Fruit fly (Drosophila melanogaster) whole organism, embryonic: ENCODE data around the gene Tim17b1.

ENCODE experiments used
- Abd-B ChIP-seq: fragments of 200-800 bp; sonication (Bioruptor generic); optimal IDR thresholded peaks from 2 replicates; lab custom pipeline; 2018; ENCODE audit warnings: missing biosample characterization, mild to moderate bottlenecking, missing genetic modification characterization, moderate library complexity
- Atf-2 ChIP-seq: fragments of 200-800 bp; sonication (Bioruptor generic); optimal IDR thresholded peaks from 2 replicates; lab custom pipeline; 2016; ENCODE audit warnings: missing biosample characterization, missing genetic modification characterization
- Blimp-1 ChIP-seq: fragments of 200-800 bp; sonication (Bioruptor generic); optimal IDR thresholded peaks from 3 replicates; lab custom pipeline; 2018; ENCODE audit warnings: missing biosample characterization, missing genetic modification characterization, mild to moderate bottlenecking, moderate library complexity, missing genetic modification reagents
- CG10321 ChIP-seq: fragments of 200-800 bp; sonication (Bioruptor generic); IDR thresholded peaks from 2 replicates; pipeline ENCODE4 v1.3.6; 2022; ENCODE audit warnings: missing biosample characterization, missing genetic modification characterization
- CG11456 ChIP-seq: fragments of 200-800 bp; sonication (Bioruptor generic); IDR thresholded peaks from 3 replicates; pipeline ENCODE4 v1.3.6; 2022; ENCODE audit warnings: missing biosample characterization, missing genetic modification characterization
- CG1233 ChIP-seq: fragments of 200-800 bp; sonication (Bioruptor generic); optimal IDR thresholded peaks from 4 replicates; lab custom pipeline; 2018; ENCODE audit warnings: missing biosample characterization, mild to moderate bottlenecking, missing genetic modification characterization
- CG13296 ChIP-seq: fragments of 200-800 bp; sonication (Bioruptor generic); optimal IDR thresholded peaks from 3 replicates; lab custom pipeline; 2018; ENCODE audit warnings: missing biosample characterization, mild to moderate bottlenecking, missing genetic modification characterization
- CG13624 ChIP-seq: fragments of 200-800 bp; sonication (Bioruptor generic); optimal IDR thresholded peaks from 2 replicates; lab custom pipeline; 2016; ENCODE audit warnings: missing biosample characterization, missing genetic modification characterization
- CG17829 ChIP-seq: fragments of 200-800 bp; optimal IDR thresholded peaks from 2 replicates; lab custom pipeline; 2019; ENCODE audit warnings: missing biosample characterization, mild to moderate bottlenecking, missing genetic modification characterization, moderate library complexity
- CG18476 ChIP-seq: fragments of 200-800 bp; sonication (Bioruptor generic); optimal IDR thresholded peaks from 2 replicates; lab custom pipeline; 2016; ENCODE audit warnings: missing biosample characterization, mild to moderate bottlenecking, missing genetic modification characterization
- CG18599 ChIP-seq: fragments of 200-800 bp; sonication (Bioruptor generic); optimal IDR thresholded peaks from 3 replicates; lab custom pipeline; 2017; ENCODE audit warnings: missing biosample characterization, missing genetic modification characterization, mild to moderate bottlenecking, moderate library complexity, missing genetic modification reagents
- CG30403 ChIP-seq: fragments of 200-800 bp; sonication (Bioruptor generic); optimal IDR thresholded peaks from 3 replicates; lab custom pipeline; 2016; ENCODE audit warnings: missing biosample characterization, missing genetic modification characterization
- CG30431 ChIP-seq: fragments of 200-800 bp; sonication (Bioruptor generic); optimal IDR thresholded peaks from 2 replicates; lab custom pipeline; 2017; ENCODE audit warnings: missing biosample characterization, missing genetic modification characterization
- CG3065 ChIP-seq: fragments of 200-800 bp; sonication (Bioruptor generic); optimal IDR thresholded peaks from 2 replicates; lab custom pipeline; 2016; ENCODE audit warnings: missing biosample characterization, missing genetic modification characterization
- CG4820 ChIP-seq: fragments of 200-800 bp; sonication (Bioruptor generic); optimal IDR thresholded peaks from 3 replicates; lab custom pipeline; 2016; ENCODE audit warnings: missing biosample characterization, missing genetic modification characterization
- CG8944 ChIP-seq: fragments of 200-800 bp; sonication (Bioruptor generic); optimal IDR thresholded peaks from 3 replicates; lab custom pipeline; 2016; ENCODE audit warnings: missing biosample characterization, missing genetic modification characterization
- HmgD ChIP-seq: fragments of 200-800 bp; sonication (Bioruptor generic); optimal IDR thresholded peaks from 3 replicates; lab custom pipeline; 2016; ENCODE audit warnings: missing biosample characterization, missing genetic modification characterization
- Hmr ChIP-seq: fragments of 200-800 bp; sonication (Bioruptor generic); optimal IDR thresholded peaks from 3 replicates; lab custom pipeline; 2017; ENCODE audit warnings: mild to moderate bottlenecking, missing biosample characterization, missing genetic modification reagents, missing genetic modification characterization
- Hmx ChIP-seq: fragments of 200-800 bp; sonication (Bioruptor generic); optimal IDR thresholded peaks from 2 replicates; lab custom pipeline; 2016; ENCODE audit warnings: missing biosample characterization, missing genetic modification characterization
- Med ChIP-seq: fragments of 200-800 bp; sonication (Bioruptor generic); peaks from one replicate; lab custom pipeline; 2016; ENCODE audit warnings: missing biosample characterization, missing genetic modification characterization, mild to moderate bottlenecking, inconsistent platforms, moderate library complexity
- Myb ChIP-seq: fragments of 200-800 bp; sonication (Bioruptor generic); optimal IDR thresholded peaks from 2 replicates; lab custom pipeline; 2016; ENCODE audit warnings: missing biosample characterization, missing genetic modification characterization
- Ptx1 ChIP-seq: fragments of 200-800 bp; sonication (Bioruptor generic); IDR thresholded peaks from 2 replicates; pipeline ENCODE4 v1.3.6; 2022; ENCODE audit warnings: missing biosample characterization, missing genetic modification characterization
- Scr ChIP-seq: fragments of 200-800 bp; sonication (Bioruptor generic); IDR thresholded peaks from 2 replicates; pipeline ENCODE4 v1.3.6; 2022; ENCODE audit warnings: missing biosample characterization, missing genetic modification characterization; ENCODE audit not compliant: partially characterized antibody
- Sox100B ChIP-seq: fragments of 200-800 bp; sonication (Bioruptor generic); optimal IDR thresholded peaks from 3 replicates; lab custom pipeline; 2018; ENCODE audit warnings: missing biosample characterization, mild to moderate bottlenecking, missing genetic modification characterization
- Stat92E ChIP-seq, 3 experiments: fragments of >200 bp in 2 of 3; fragments of 200-800 bp in 1 of 3; sonication (Bioruptor generic) in 1 of 3; optimal IDR thresholded peaks; 2 replicates each; lab custom pipeline; 2017 to 2019; ENCODE audit warnings: missing biosample characterization in 3 of 3, missing genetic modification characterization in 3 of 3, mild to moderate bottlenecking in 1 of 3, moderate library complexity in 1 of 3
- Taf1 ChIP-seq: fragments of 200-800 bp; sonication (Bioruptor generic); IDR thresholded peaks from 2 replicates; pipeline ENCODE4 v1.3.6; 2022; ENCODE audit warnings: missing biosample characterization, missing genetic modification characterization
- Usf ChIP-seq: fragments of 200-800 bp; sonication (Bioruptor generic); optimal IDR thresholded peaks from 2 replicates; lab custom pipeline; 2017; ENCODE audit warnings: missing genotype, missing biosample characterization, missing genetic modification characterization
- al ChIP-seq: fragments of 200-800 bp; sonication (Bioruptor generic); IDR thresholded peaks from 2 replicates; pipeline ENCODE4 v1.3.6; 2022; ENCODE audit warnings: missing biosample characterization, missing genetic modification characterization
- bsh ChIP-seq, 2 experiments: fragments of 200-800 bp; sonication (Bioruptor generic); optimal IDR thresholded peaks; 2 replicates each; lab custom pipeline; 2017 to 2018; ENCODE audit warnings: mild to moderate bottlenecking in 2 of 2, missing biosample characterization in 2 of 2, missing genetic modification characterization in 2 of 2, moderate library complexity in 1 of 2
- cas ChIP-seq: fragments of 200-800 bp; sonication (Bioruptor generic); IDR thresholded peaks from 2 replicates; pipeline ENCODE4 v1.3.6; 2022; ENCODE audit warnings: missing biosample characterization, missing genetic modification characterization
- caup ChIP-seq: fragments of 200-800 bp; sonication (Bioruptor generic); optimal IDR thresholded peaks from 3 replicates; lab custom pipeline; 2017; ENCODE audit warnings: missing biosample characterization, mild to moderate bottlenecking, missing genetic modification characterization, moderate library complexity; ENCODE audit not compliant: severe bottlenecking
- fu2 ChIP-seq: fragments of 200-800 bp; sonication (Bioruptor generic); optimal IDR thresholded peaks from 2 replicates; lab custom pipeline; 2016; ENCODE audit warnings: missing biosample characterization, missing genetic modification characterization
- gro ChIP-seq: fragments of 200-800 bp; sonication (Bioruptor generic); optimal IDR thresholded peaks from 2 replicates; lab custom pipeline; 2016; ENCODE audit warnings: missing biosample characterization, missing genetic modification characterization
- hkb ChIP-seq, 2 experiments: fragments of 200-800 bp in 1 of 2; fragments of >200 bp in 1 of 2; sonication (Bioruptor generic) in 1 of 2; IDR thresholded peaks in 1 of 2; optimal IDR thresholded peaks in 1 of 2; 2 replicates each; pipeline versions ENCODE4 v1.3.6 to Lab custom; 2017 to 2022; ENCODE audit warnings: missing biosample characterization in 1 of 2, missing genetic modification characterization in 1 of 2
- hth ChIP-seq: fragments of >200 bp; optimal IDR thresholded peaks from 2 replicates; lab custom pipeline; 2017; ENCODE audit warnings: inconsistent platforms
- jumu ChIP-seq: fragments of 200-800 bp; sonication (Bioruptor generic); optimal IDR thresholded peaks from 3 replicates; lab custom pipeline; 2016; ENCODE audit warnings: missing biosample characterization, missing genetic modification characterization
- lab ChIP-seq: fragments of 200-800 bp; sonication (Bioruptor generic); optimal IDR thresholded peaks from 3 replicates; lab custom pipeline; 2017; ENCODE audit warnings: missing biosample characterization, missing genetic modification characterization, mild to moderate bottlenecking, moderate library complexity, missing genetic modification reagents
- lola ChIP-seq, 3 experiments: fragments of >200 bp in 2 of 3; fragments of 200-800 bp in 1 of 3; sonication (Bioruptor generic) in 1 of 3; optimal IDR thresholded peaks; 2 replicates each; lab custom pipeline; 2017 to 2019; ENCODE audit warnings: missing biosample characterization in 3 of 3, missing genetic modification characterization in 3 of 3, mild to moderate bottlenecking in 1 of 3, moderate library complexity in 1 of 3
- nau ChIP-seq: fragments of 200-800 bp; sonication (Bioruptor generic); optimal IDR thresholded peaks from 3 replicates; lab custom pipeline; 2017; ENCODE audit warnings: missing biosample characterization, mild to moderate bottlenecking, missing genetic modification characterization, missing genetic modification reagents
- nerfin-1 ChIP-seq: fragments of 200-800 bp; sonication (Bioruptor generic); optimal IDR thresholded peaks from 3 replicates; lab custom pipeline; 2019; ENCODE audit warnings: missing biosample characterization, mild to moderate bottlenecking, missing genetic modification characterization, moderate library complexity
- odd ChIP-seq: fragments of 200-800 bp; sonication (Bioruptor generic); optimal IDR thresholded peaks from 2 replicates; lab custom pipeline; 2017; ENCODE audit warnings: missing biosample characterization, mild to moderate bottlenecking, missing genetic modification characterization
- sd ChIP-seq: fragments of 200-800 bp; sonication (Bioruptor generic); optimal IDR thresholded peaks from 3 replicates; lab custom pipeline; 2018; ENCODE audit warnings: missing biosample characterization, mild to moderate bottlenecking, missing genetic modification characterization, moderate library complexity
- sens-2 ChIP-seq: fragments of 200-800 bp; sonication (Bioruptor generic); IDR thresholded peaks from 2 replicates; pipeline ENCODE4 v1.3.6; 2022; ENCODE audit warnings: missing biosample characterization, missing genetic modification characterization
- toy ChIP-seq: fragments of 200-800 bp; sonication (Bioruptor generic); IDR thresholded peaks from 2 replicates; pipeline ENCODE4 v1.3.6; 2022; ENCODE audit warnings: missing biosample characterization, missing genetic modification characterization
- vnd ChIP-seq: fragments of 200-800 bp; sonication (Bioruptor generic); IDR thresholded peaks from 3 replicates; pipeline ENCODE4 v1.3.6; 2022; ENCODE audit warnings: missing biosample characterization, missing genetic modification characterization; ENCODE audit not compliant: partially characterized antibody
- vvl ChIP-seq: fragments of 200-800 bp; sonication (Bioruptor generic); IDR thresholded peaks from 2 replicates; pipeline ENCODE4 v1.3.6; 2022; ENCODE audit warnings: missing biosample characterization, missing genetic modification characterization
- wek ChIP-seq: fragments of 200-800 bp; sonication (Bioruptor generic); optimal IDR thresholded peaks from 3 replicates; lab custom pipeline; 2018; ENCODE audit warnings: missing biosample characterization, mild to moderate bottlenecking, missing genetic modification characterization, moderate library complexity
- wor ChIP-seq: fragments of 200-800 bp; sonication (Bioruptor generic); IDR thresholded peaks from 2 replicates; pipeline ENCODE4 v1.3.6; 2022; ENCODE audit warnings: missing biosample characterization, missing genetic modification characterization

The Tim17b1 gene

DNA sequence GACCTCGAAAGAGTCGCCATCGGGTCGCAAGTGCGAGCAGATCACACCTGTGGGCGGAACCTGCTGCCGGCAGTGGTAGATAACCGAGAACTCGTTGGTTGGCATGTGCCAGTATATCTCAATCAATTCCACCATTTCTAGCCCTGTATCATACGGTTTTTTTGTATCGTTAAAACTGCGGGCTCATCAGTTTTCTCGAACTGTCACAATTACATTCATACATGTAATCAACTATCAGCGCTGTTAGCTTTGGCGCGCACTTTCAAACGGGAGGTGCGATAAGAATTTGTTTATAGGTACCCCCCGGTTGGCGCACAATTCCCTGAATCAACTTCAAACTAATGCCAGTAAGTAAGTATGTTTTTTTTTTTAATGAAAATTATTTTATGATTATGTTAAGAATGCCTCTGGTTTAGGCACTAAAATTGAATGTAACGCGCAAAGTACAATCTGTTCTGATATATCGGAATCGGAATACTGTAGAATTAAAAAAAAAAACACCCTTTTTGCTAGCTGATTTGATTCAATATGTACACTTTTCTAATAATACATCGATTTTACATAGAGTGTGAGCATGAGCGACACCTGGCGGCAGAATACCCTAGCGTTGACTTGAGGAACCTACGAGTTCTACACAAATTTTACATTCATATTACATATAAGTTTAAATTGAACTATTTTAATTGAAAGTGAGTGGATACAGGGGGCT lies 1.2 kb upstream of the Tim17b1 start (continued):
- TF ChIP-seq nau (GFP tag; lab: Kevin White, UChicago) (no peak), CG11456 (GFP tag; lab: Robert Waterston, UW) (peak; percentile 90), Atf-2 (GFP tag; lab: Kevin White, UChicago) (peak; percentile 14), sd (tag; lab: Kevin White, UChicago) (peak; percentile 28), sens-2 (GFP tag; lab: Robert Waterston, UW) (no peak), HmgD (GFP tag; lab: Kevin White, UChicago) (peak; percentile 76), odd (GFP tag; lab: Kevin White, UChicago) (no peak), wor (GFP tag; lab: Robert Waterston, UW) (no peak), hth (no peak), nerfin-1 (tag; lab: Kevin White, UChicago) (no peak), CG4820 (GFP tag; lab: Kevin White, UChicago) (peak; percentile 59), vvl (GFP tag; lab: Robert Waterston, UW) (peak; percentile 67), cas (GFP tag; lab: Robert Waterston, UW) (0 out of 2 replicates have a peak, but pooled peaks have one; percentile 28), gro (GFP tag; lab: Kevin White, UChicago) (peak; percentile 39), lab (GFP tag; lab: Kevin White, UChicago) (peak; percentile 52), caup (GFP tag; lab: Kevin White, UChicago) (peak; percentile 52), Blimp-1 (peak; percentile 61), CG30403 (GFP tag; lab: Kevin White, UChicago) (peak; percentile 61), lola (GFP tag; optimal IDR thresholded peaks at IDR 0.05; lab: Kevin White, UChicago) (no peak), Ptx1 (GFP tag; lab: Robert Waterston, UW) (peak; percentile 74), Hmx (GFP tag; lab: Kevin White, UChicago) (no peak), CG18599 (GFP tag; lab: Kevin White, UChicago) (peak; percentile 36), CG13296 (GFP tag; lab: Kevin White, UChicago) (no peak), CG1233 (GFP tag; lab: Kevin White, UChicago) (peak; percentile 33), toy (no peak), Abd-B (GFP tag; lab: Kevin White, UChicago) (no peak), bsh (GFP tag; optimal IDR thresholded peaks at IDR 0.05; lab: Kevin White, UChicago) (peak in 1 of 2 experiments; percentile 39), wek (GFP tag; lab: Kevin White, UChicago) (no peak), CG18476 (GFP tag; lab: Kevin White, UChicago) (peak; percentile 14), CG30431 (GFP tag; lab: Kevin White, UChicago) (no peak), Med (peak; percentile 95), fu2 (GFP tag; lab: Kevin White, UChicago) (peak; percentile 48), CG8944 (GFP tag; lab: Kevin White, UChicago) (peak; percentile 65), CG3065 (GFP tag; lab: Kevin White, UChicago) (peak; percentile 60), Myb (GFP tag; lab: Kevin White, UChicago) (peak; percentile 43), CG17829 (tag; lab: Kevin White, UChicago) (peak; percentile 60), Hmr (GFP tag; lab: Kevin White, UChicago) (peak; percentile 75), vnd (no peak; the same call in 2 of the 3 replicates), jumu (GFP tag; lab: Kevin White, UChicago) (peak; percentile 43), Scr (GFP tag; lab: Robert Waterston, UW) (peak; percentile 33), CG10321 (GFP tag; lab: Robert Waterston, UW) (no peak), al (peak; percentile 57; the same call in 1 of the 2 replicates), Usf (no peak), Stat92E (GFP tag; optimal IDR thresholded peaks at IDR 0.05; lab: Kevin White, UChicago) (peak in 1 of 3 experiments; percentile 26), CG13624 (peak; percentile 56), hkb (optimal IDR thresholded peaks at IDR 0.05; lab: Kevin White, UChicago) (peak; percentile 45), hkb (GFP tag; IDR thresholded peaks at IDR 0.05; lab: Robert Waterston, UW) (no peak), Sox100B (GFP tag; lab: Kevin White, UChicago) (no peak), Taf1 (GFP tag; lab: Robert Waterston, UW) (0 out of 2 replicates have a peak, but pooled peaks have one; percentile 27)
